Fruit fly (Drosophila melanogaster) whole organism, embryonic: Measurements from ENCODE around the gene CG1703.

Experiments
- B-H2 ChIP-seq: fragments of 200-800 bp; sonication (Bioruptor generic); optimal IDR thresholded peaks from 2 replicates; lab custom pipeline; 2018; ENCODE audit warnings: missing biosample characterization, mild to moderate bottlenecking, missing genetic modification characterization
- CG10462 ChIP-seq: fragments of 200-800 bp; sonication (Bioruptor generic); optimal IDR thresholded peaks from 2 replicates; lab custom pipeline; 2016; ENCODE audit warnings: missing biosample characterization, missing genetic modification characterization
- CG10543 ChIP-seq: fragments of 200-800 bp; sonication (Bioruptor generic); optimal IDR thresholded peaks from 3 replicates; lab custom pipeline; 2017; ENCODE audit warnings: missing biosample characterization, mild to moderate bottlenecking, missing genetic modification characterization, moderate library complexity
- CG14014 ChIP-seq: fragments of 200-800 bp; sonication (Bioruptor generic); IDR thresholded peaks from 2 replicates; pipeline ENCODE4 v1.3.6; 2022; ENCODE audit warnings: missing biosample characterization, missing genetic modification characterization
- CG15269 ChIP-seq: fragments of 200-800 bp; sonication (Bioruptor generic); optimal IDR thresholded peaks from 2 replicates; lab custom pipeline; 2018; ENCODE audit warnings: missing biosample characterization, mild to moderate bottlenecking, missing genetic modification characterization, moderate library complexity
- CG1603 ChIP-seq: fragments of 200-800 bp; sonication (Bioruptor generic); optimal IDR thresholded peaks from 2 replicates; lab custom pipeline; 2019; ENCODE audit warnings: missing biosample characterization, mild to moderate bottlenecking, missing genetic modification characterization, moderate library complexity
- CG18764 ChIP-seq: fragments of 200-800 bp; sonication (Bioruptor generic); optimal IDR thresholded peaks from 3 replicates; lab custom pipeline; 2016; ENCODE audit warnings: missing biosample characterization, missing genetic modification characterization
- CG3838 ChIP-seq: fragments of 200-800 bp; sonication (Bioruptor generic); optimal IDR thresholded peaks from 3 replicates; lab custom pipeline; 2016; ENCODE audit warnings: missing biosample characterization, missing genetic modification characterization
- CG43689 ChIP-seq: fragments of 200-800 bp; sonication (Bioruptor generic); IDR thresholded peaks from 2 replicates; pipeline ENCODE4 v1.3.6; 2022; ENCODE audit warnings: missing biosample characterization, missing genetic modification characterization
- CG6689 ChIP-seq: fragments of 200-800 bp; sonication (Bioruptor generic); IDR thresholded peaks from 2 replicates; pipeline ENCODE4 v1.3.6; 2022; ENCODE audit warnings: missing biosample characterization, missing genetic modification characterization
- CG7357 ChIP-seq: fragments of 200-800 bp; sonication (Bioruptor generic); IDR thresholded peaks from 3 replicates; pipeline ENCODE4 v1.3.6; 2022; ENCODE audit warnings: missing biosample characterization, missing genetic modification characterization
- CG8089 ChIP-seq: fragments of 200-800 bp; sonication (Bioruptor generic); optimal IDR thresholded peaks from 3 replicates; lab custom pipeline; 2016; ENCODE audit warnings: missing biosample characterization, missing genetic modification characterization
- CG8290 ChIP-seq, 3 experiments: fragments of 200-800 bp; sonication (Bioruptor generic); optimal IDR thresholded peaks; 2 replicates each; lab custom pipeline; 2016 to 2019; ENCODE audit warnings: missing biosample characterization in 3 of 3, missing genetic modification characterization in 3 of 3, mild to moderate bottlenecking in 2 of 3, moderate library complexity in 1 of 3
- CG8944 ChIP-seq: fragments of 200-800 bp; sonication (Bioruptor generic); optimal IDR thresholded peaks from 3 replicates; lab custom pipeline; 2016; ENCODE audit warnings: missing biosample characterization, missing genetic modification characterization
- CG9797 ChIP-seq: fragments of 200-800 bp; sonication (Bioruptor generic); optimal IDR thresholded peaks from 3 replicates; lab custom pipeline; 2018; ENCODE audit warnings: missing biosample characterization, mild to moderate bottlenecking, missing genetic modification characterization
- CG9876 ChIP-seq: fragments of 200-800 bp; sonication (Bioruptor generic); optimal IDR thresholded peaks from 2 replicates; lab custom pipeline; 2016; ENCODE audit warnings: missing biosample characterization, missing genetic modification characterization
- CHES-1-like ChIP-seq: fragments of 200-800 bp; sonication (Bioruptor generic); optimal IDR thresholded peaks from 2 replicates; lab custom pipeline; 2016; ENCODE audit warnings: missing biosample characterization, missing genetic modification characterization
- Camta ChIP-seq: fragments of 200-800 bp; sonication (Bioruptor generic); optimal IDR thresholded peaks from 2 replicates; lab custom pipeline; 2016; ENCODE audit warnings: missing biosample characterization, missing genetic modification characterization
- Doc3 ChIP-seq: fragments of 200-800 bp; sonication (Bioruptor generic); IDR thresholded peaks from 3 replicates; pipeline ENCODE4 v1.3.6; 2022; ENCODE audit warnings: missing biosample characterization, missing genetic modification characterization; ENCODE audit not compliant: partially characterized antibody
- Drgx ChIP-seq: fragments of 200-800 bp; sonication (Bioruptor generic); IDR thresholded peaks from 2 replicates; pipeline ENCODE4 v1.3.6; 2022; ENCODE audit warnings: missing biosample characterization, missing genetic modification characterization
- ERR ChIP-seq: fragments of 200-800 bp; sonication (Bioruptor generic); optimal IDR thresholded peaks from 2 replicates; lab custom pipeline; 2016; ENCODE audit warnings: missing biosample characterization, missing genetic modification characterization
- Lhr ChIP-seq: fragments of 200-800 bp; sonication (Bioruptor generic); optimal IDR thresholded peaks from 3 replicates; lab custom pipeline; 2017; ENCODE audit warnings: mild to moderate bottlenecking, missing biosample characterization, missing genetic modification reagents, missing genetic modification characterization
- Mad ChIP-seq: fragments of 200-800 bp; sonication (Bioruptor generic); optimal IDR thresholded peaks from 2 replicates; lab custom pipeline; 2016; ENCODE audit warnings: missing biosample characterization, missing genetic modification characterization
- Med ChIP-seq: fragments of 200-800 bp; sonication (Bioruptor generic); peaks from one replicate; lab custom pipeline; 2016; ENCODE audit warnings: missing biosample characterization, missing genetic modification characterization, mild to moderate bottlenecking, inconsistent platforms, moderate library complexity
- Meics ChIP-seq: fragments of 200-800 bp; sonication (Bioruptor generic); optimal IDR thresholded peaks from 2 replicates; lab custom pipeline; 2017; ENCODE audit warnings: missing biosample characterization, mild to moderate bottlenecking, missing genetic modification characterization
- Poxn ChIP-seq: fragments of 200-800 bp; sonication (Bioruptor generic); IDR thresholded peaks from 2 replicates; pipeline ENCODE4 v1.3.6; 2022; ENCODE audit warnings: missing biosample characterization, missing genetic modification characterization
- Sry-β ChIP-seq: fragments of 200-800 bp; sonication (Bioruptor generic); optimal IDR thresholded peaks from 2 replicates; lab custom pipeline; 2018; ENCODE audit warnings: missing biosample characterization, mild to moderate bottlenecking, missing genetic modification characterization, moderate library complexity
- Trl ChIP-seq, 3 experiments: fragments of >200 bp in 2 of 3; fragments of 200-800 bp in 1 of 3; sonication (Bioruptor generic) in 1 of 3; optimal IDR thresholded peaks; 2 replicates in 1 of 3; 3 replicates in 2 of 3; lab custom pipeline; 2016 to 2017; ENCODE audit warnings: missing biosample characterization in 1 of 3, missing genetic modification characterization in 1 of 3
- Usf ChIP-seq: fragments of 200-800 bp; sonication (Bioruptor generic); optimal IDR thresholded peaks from 2 replicates; lab custom pipeline; 2017; ENCODE audit warnings: missing genotype, missing biosample characterization, missing genetic modification characterization
- ato ChIP-seq: fragments of 200-800 bp; sonication (Bioruptor generic); IDR thresholded peaks from 2 replicates; pipeline ENCODE4 v1.3.6; 2022; ENCODE audit warnings: missing biosample characterization, missing genetic modification characterization; ENCODE audit not compliant: partially characterized antibody
- cas ChIP-seq: fragments of 200-800 bp; sonication (Bioruptor generic); IDR thresholded peaks from 2 replicates; pipeline ENCODE4 v1.3.6; 2022; ENCODE audit warnings: missing biosample characterization, missing genetic modification characterization
- crp ChIP-seq, 2 experiments: fragments of 200-800 bp; sonication (Bioruptor generic); optimal IDR thresholded peaks; 2 replicates in 1 of 2; 3 replicates in 1 of 2; lab custom pipeline; 2017; ENCODE audit warnings: missing biosample characterization in 2 of 2, missing genetic modification characterization in 2 of 2, mild to moderate bottlenecking in 1 of 2, moderate library complexity in 1 of 2
- da ChIP-seq: fragments of 200-800 bp; sonication (Bioruptor generic); optimal IDR thresholded peaks from 2 replicates; lab custom pipeline; 2016; ENCODE audit warnings: missing biosample characterization, missing genetic modification characterization
- en ChIP-seq: fragments of 200-800 bp; sonication (Bioruptor generic); optimal IDR thresholded peaks from 2 replicates; lab custom pipeline; 2016; ENCODE audit warnings: missing biosample characterization, missing genetic modification characterization
- ftz-f1 ChIP-seq: fragments of 200-800 bp; sonication (Bioruptor generic); optimal IDR thresholded peaks from 2 replicates; lab custom pipeline; 2016; ENCODE audit warnings: missing biosample characterization, missing genetic modification characterization
- gcm ChIP-seq: fragments of 200-800 bp; sonication (Bioruptor generic); optimal IDR thresholded peaks from 2 replicates; lab custom pipeline; 2019; ENCODE audit warnings: missing biosample characterization, mild to moderate bottlenecking, missing genetic modification characterization, moderate library complexity
- ken ChIP-seq: fragments of 200-800 bp; sonication (Bioruptor generic); IDR thresholded peaks from 3 replicates; pipeline ENCODE4 v1.3.6; 2022; ENCODE audit warnings: missing biosample characterization, missing genetic modification characterization
- mirr ChIP-seq: fragments of 200-800 bp; sonication (Bioruptor generic); optimal IDR thresholded peaks from 3 replicates; lab custom pipeline; 2018; ENCODE audit warnings: missing biosample characterization, mild to moderate bottlenecking, missing genetic modification characterization
- nerfin-1 ChIP-seq: fragments of 200-800 bp; sonication (Bioruptor generic); optimal IDR thresholded peaks from 3 replicates; lab custom pipeline; 2019; ENCODE audit warnings: missing biosample characterization, mild to moderate bottlenecking, missing genetic modification characterization, moderate library complexity
- nmo ChIP-seq: fragments of 200-800 bp; sonication (Bioruptor generic); optimal IDR thresholded peaks from 2 replicates; lab custom pipeline; 2018; ENCODE audit warnings: missing biosample characterization, mild to moderate bottlenecking, missing genetic modification characterization, moderate library complexity
- nom ChIP-seq: fragments of 200-800 bp; sonication (Bioruptor generic); optimal IDR thresholded peaks from 2 replicates; lab custom pipeline; 2017; ENCODE audit warnings: missing biosample characterization, missing genetic modification characterization, mild to moderate bottlenecking, moderate library complexity, missing genetic modification reagents
- repo ChIP-seq: fragments of 200-800 bp; sonication (Bioruptor generic); optimal IDR thresholded peaks from 2 replicates; lab custom pipeline; 2016; ENCODE audit warnings: missing biosample characterization, missing genetic modification characterization
- row ChIP-seq: fragments of 200-800 bp; sonication (Bioruptor generic); IDR thresholded peaks from 3 replicates; pipeline ENCODE4 v1.3.6; 2022; ENCODE audit warnings: missing biosample characterization, missing genetic modification characterization
- run ChIP-seq: fragments of 200-800 bp; sonication (Bioruptor generic); optimal IDR thresholded peaks from 3 replicates; lab custom pipeline; 2018; ENCODE audit warnings: missing biosample characterization, mild to moderate bottlenecking, missing genetic modification characterization
- scrt ChIP-seq: fragments of 200-800 bp; sonication (Bioruptor generic); optimal IDR thresholded peaks from 2 replicates; lab custom pipeline; 2018; ENCODE audit warnings: missing biosample characterization, mild to moderate bottlenecking, missing genetic modification characterization, moderate library complexity
- sisA ChIP-seq: fragments of 200-800 bp; sonication (Bioruptor generic); IDR thresholded peaks from 2 replicates; pipeline ENCODE4 v1.3.6; 2022; ENCODE audit warnings: missing biosample characterization, missing genetic modification characterization
- toy ChIP-seq: fragments of 200-800 bp; sonication (Bioruptor generic); IDR thresholded peaks from 2 replicates; pipeline ENCODE4 v1.3.6; 2022; ENCODE audit warnings: missing biosample characterization, missing genetic modification characterization
- zf30C ChIP-seq: fragments of 200-800 bp; sonication (Bioruptor generic); optimal IDR thresholded peaks from 3 replicates; lab custom pipeline; 2018; ENCODE audit warnings: missing biosample characterization, mild to moderate bottlenecking, missing genetic modification characterization

CG1703 gene

dm6 chrX:11580200-11580840, 31.4 kb upstream of the CG1703 start, which contains the start of gene nod (continued):
- TF ChIP-seq CG9797 (GFP tag; lab: Kevin White, UChicago) (peak; percentile 93), Meics (GFP tag; lab: Kevin White, UChicago) (peak; percentile 67), CG14014 (peak; percentile 62; the same call in 1 of the 2 replicates), Doc3 (GFP tag; lab: Robert Waterston, UW) (peak; percentile 58; the same call in 2 of the 3 replicates), ato (no peak; the same call in 1 of the 2 replicates), Med (GFP tag; lab: Kevin White, UChicago) (peak; percentile 92), CHES-1-like (GFP tag; lab: Kevin White, UChicago) (peak; percentile 51), repo (GFP tag; lab: Kevin White, UChicago) (peak; percentile 36), ken (GFP tag; lab: Robert Waterston, UW) (no peak), CG43689 (GFP tag; lab: Robert Waterston, UW) (no peak), CG1603 (tag; lab: Kevin White, UChicago) (peak; percentile 83), gcm (GFP tag; lab: Kevin White, UChicago) (no peak), CG10543 (GFP tag; lab: Kevin White, UChicago) (peak; percentile 49), Lhr (GFP tag; lab: Kevin White, UChicago) (peak; percentile 92), Mad (GFP tag; lab: Kevin White, UChicago) (peak; percentile 44), Poxn (GFP tag; lab: Robert Waterston, UW) (no peak), Camta (GFP tag; lab: Kevin White, UChicago) (peak; percentile 27), mirr (GFP tag; lab: Kevin White, UChicago) (peak; percentile 42), zf30C (GFP tag; lab: Kevin White, UChicago) (no peak), ERR (GFP tag; lab: Kevin White, UChicago) (peak; percentile 74), row (GFP tag; lab: Robert Waterston, UW) (peak; percentile 64), en (GFP tag; lab: Kevin White, UChicago) (no peak), Sry-β (peak; percentile 11), Drgx (0 out of 2 replicates have a peak, but pooled peaks have one; percentile 22), CG7357 (peak; percentile 13; the same call in 1 of the 3 replicates), Trl (optimal IDR thresholded peaks at IDR 0.05; lab: Kevin White, UChicago) (no peak), Trl (GFP tag; optimal IDR thresholded peaks at IDR 0.05; lab: Kevin White, UChicago) (peak; percentile 63), CG3838 (GFP tag; lab: Kevin White, UChicago) (no peak), da (GFP tag; lab: Kevin White, UChicago) (no peak), Usf (GFP tag; lab: Kevin White, UChicago) (no peak), nerfin-1 (tag; lab: Kevin White, UChicago) (peak; percentile 72), nom (no peak), CG9876 (GFP tag; lab: Kevin White, UChicago) (peak; percentile 3), CG8944 (GFP tag; lab: Kevin White, UChicago) (peak; percentile 50), CG18764 (GFP tag; lab: Kevin White, UChicago) (peak; percentile 15), run (no peak), nmo (GFP tag; lab: Kevin White, UChicago) (peak; percentile 64), CG8290 (GFP tag; optimal IDR thresholded peaks at IDR 0.05; lab: Kevin White, UChicago) (peak; percentile 61), CG8290 (tag; optimal IDR thresholded peaks at IDR 0.05; lab: Kevin White, UChicago) (peak; percentile 69 to 87), ftz-f1 (peak; percentile 87), CG6689 (peak; percentile 47; the same call in 1 of the 2 replicates), cas (GFP tag; lab: Robert Waterston, UW) (peak; percentile 33; the same call in 1 of the 2 replicates), CG10462 (peak; percentile 37), CG15269 (tag; lab: Kevin White, UChicago) (peak; percentile 55), CG8089 (peak; percentile 0), sisA (GFP tag; lab: Robert Waterston, UW) (peak; percentile 66), crp (GFP tag; optimal IDR thresholded peaks at IDR 0.05; lab: Kevin White, UChicago) (no peak), B-H2 (GFP tag; lab: Kevin White, UChicago) (peak; percentile 63), toy (GFP tag; lab: Robert Waterston, UW) (no peak), scrt (GFP tag; lab: Kevin White, UChicago) (no peak)
